Fruit fly (Drosophila melanogaster) whole organism, embryonic: Measurements from ENCODE around the gene CG31104.

Experiments
- Awh ChIP-seq: fragments of 200-800 bp; sonication (Bioruptor generic); IDR thresholded peaks from 2 replicates; pipeline ENCODE4, ENCODE4 v1.3.6; 2022; ENCODE audit warnings: missing biosample characterization, missing genetic modification characterization
- BEAF-32 ChIP-seq: fragments of 200-800 bp; sonication (Bioruptor generic); optimal IDR thresholded peaks from 3 replicates; lab custom pipeline; 2017; ENCODE audit warnings: missing biosample characterization, missing genetic modification characterization, mild to moderate bottlenecking, moderate library complexity, missing genetic modification reagents
- Blimp-1 ChIP-seq: fragments of 200-800 bp; sonication (Bioruptor generic); optimal IDR thresholded peaks from 3 replicates; lab custom pipeline; 2018; ENCODE audit warnings: missing biosample characterization, missing genetic modification characterization, mild to moderate bottlenecking, moderate library complexity, missing genetic modification reagents
- BtbVII ChIP-seq: fragments of 200-800 bp; sonication (Bioruptor generic); optimal IDR thresholded peaks from 3 replicates; lab custom pipeline; 2017; ENCODE audit warnings: missing biosample characterization, mild to moderate bottlenecking, missing genetic modification characterization
- CG10431 ChIP-seq: fragments of 200-800 bp; sonication (Bioruptor generic); optimal IDR thresholded peaks from 3 replicates; lab custom pipeline; 2018; ENCODE audit warnings: missing biosample characterization, mild to moderate bottlenecking, missing genetic modification characterization
- CG10543 ChIP-seq: fragments of 200-800 bp; sonication (Bioruptor generic); optimal IDR thresholded peaks from 3 replicates; lab custom pipeline; 2017; ENCODE audit warnings: missing biosample characterization, mild to moderate bottlenecking, missing genetic modification characterization, moderate library complexity
- CG10565 ChIP-seq: fragments of 200-800 bp; sonication (Bioruptor generic); optimal IDR thresholded peaks from 3 replicates; lab custom pipeline; 2016; ENCODE audit warnings: missing biosample characterization, mild to moderate bottlenecking, missing genetic modification characterization
- CG12744 ChIP-seq: fragments of 200-800 bp; sonication (Bioruptor generic); optimal IDR thresholded peaks from 2 replicates; lab custom pipeline; 2016; ENCODE audit warnings: missing biosample characterization, missing genetic modification characterization
- CG13296 ChIP-seq: fragments of 200-800 bp; sonication (Bioruptor generic); optimal IDR thresholded peaks from 3 replicates; lab custom pipeline; 2018; ENCODE audit warnings: missing biosample characterization, mild to moderate bottlenecking, missing genetic modification characterization
- CG13775 ChIP-seq: fragments of 200-800 bp; sonication (Bioruptor generic); optimal IDR thresholded peaks from 3 replicates; lab custom pipeline; 2017; ENCODE audit warnings: missing biosample characterization, mild to moderate bottlenecking, missing genetic modification characterization
- CG14014 ChIP-seq: fragments of 200-800 bp; sonication (Bioruptor generic); IDR thresholded peaks from 2 replicates; pipeline ENCODE4 v1.3.6; 2022; ENCODE audit warnings: missing biosample characterization, missing genetic modification characterization
- CG14441 ChIP-seq: fragments of 200-800 bp; sonication (Bioruptor generic); IDR thresholded peaks from 2 replicates; pipeline ENCODE4 v1.3.6; 2022; ENCODE audit warnings: missing biosample characterization, missing genetic modification characterization
- CG15269 ChIP-seq: fragments of 200-800 bp; sonication (Bioruptor generic); optimal IDR thresholded peaks from 2 replicates; lab custom pipeline; 2018; ENCODE audit warnings: missing biosample characterization, mild to moderate bottlenecking, missing genetic modification characterization, moderate library complexity
- CG17912 ChIP-seq: fragments of 200-800 bp; sonication (Bioruptor generic); optimal IDR thresholded peaks from 2 replicates; lab custom pipeline; 2018; ENCODE audit warnings: missing biosample characterization, mild to moderate bottlenecking, missing genetic modification characterization
- CG2875 ChIP-seq: fragments of 200-800 bp; sonication (Bioruptor generic); optimal IDR thresholded peaks from 2 replicates; lab custom pipeline; 2017; ENCODE audit warnings: missing biosample characterization, mild to moderate bottlenecking, missing genetic modification characterization, missing genetic modification reagents
- CG4328 ChIP-seq: fragments of 200-800 bp; sonication (Bioruptor generic); optimal IDR thresholded peaks from 3 replicates; lab custom pipeline; 2017; ENCODE audit warnings: missing biosample characterization, missing genetic modification reagents, missing genetic modification characterization
- CG43689 ChIP-seq: fragments of 200-800 bp; sonication (Bioruptor generic); IDR thresholded peaks from 2 replicates; pipeline ENCODE4 v1.3.6; 2022; ENCODE audit warnings: missing biosample characterization, missing genetic modification characterization
- CG4404 ChIP-seq: fragments of 200-800 bp; sonication (Bioruptor generic); IDR thresholded peaks from 2 replicates; pipeline ENCODE4 v1.3.6; 2022; ENCODE audit warnings: missing biosample characterization, missing genetic modification characterization
- CG5953 ChIP-seq: fragments of 200-800 bp; sonication (Bioruptor generic); IDR thresholded peaks from 2 replicates; pipeline ENCODE4 v1.3.6; 2022; ENCODE audit warnings: missing biosample characterization, missing genetic modification characterization
- CG6791 ChIP-seq: fragments of 200-800 bp; sonication (Bioruptor generic); IDR thresholded peaks from 3 replicates; pipeline ENCODE4 v1.3.6; 2022; ENCODE audit warnings: missing biosample characterization, missing genetic modification characterization; ENCODE audit not compliant: partially characterized antibody
- CG7839 ChIP-seq: fragments of 200-800 bp; sonication (Bioruptor generic); optimal IDR thresholded peaks from 3 replicates; lab custom pipeline; 2018; ENCODE audit warnings: missing biosample characterization, mild to moderate bottlenecking, missing genetic modification characterization, moderate library complexity
- CG8359 ChIP-seq: fragments of 200-800 bp; sonication (Bioruptor generic); optimal IDR thresholded peaks from 2 replicates; lab custom pipeline; 2017; ENCODE audit warnings: missing biosample characterization, mild to moderate bottlenecking, missing genetic modification characterization, borderline replicate concordance
- CHES-1-like ChIP-seq: fragments of 200-800 bp; sonication (Bioruptor generic); optimal IDR thresholded peaks from 2 replicates; lab custom pipeline; 2016; ENCODE audit warnings: missing biosample characterization, missing genetic modification characterization
- Ets65A ChIP-seq: fragments of 200-800 bp; sonication (Bioruptor generic); peaks from one replicate; lab custom pipeline; 2016; ENCODE audit warnings: missing biosample characterization, missing genetic modification characterization
- Fer1 ChIP-seq: fragments of 200-800 bp; sonication (Bioruptor generic); optimal IDR thresholded peaks from 2 replicates; lab custom pipeline; 2017; ENCODE audit warnings: missing biosample characterization, mild to moderate bottlenecking, missing genetic modification characterization
- Gsc ChIP-seq: fragments of 200-800 bp; sonication (Bioruptor generic); IDR thresholded peaks from 2 replicates; pipeline ENCODE4 v1.3.6; 2022; ENCODE audit warnings: missing biosample characterization, missing genetic modification characterization
- H15 ChIP-seq: fragments of 200-800 bp; sonication (Bioruptor generic); IDR thresholded peaks from 3 replicates; pipeline ENCODE4 v1.3.6; 2022; ENCODE audit warnings: missing biosample characterization, missing genetic modification characterization
- HLH4C ChIP-seq: fragments of 200-800 bp; sonication (Bioruptor generic); IDR thresholded peaks from 3 replicates; pipeline ENCODE4 v1.3.6; 2022; ENCODE audit warnings: missing biosample characterization, missing genetic modification characterization; ENCODE audit not compliant: partially characterized antibody
- Hr39 ChIP-seq: fragments of >200 bp; optimal IDR thresholded peaks from 2 replicates; lab custom pipeline; 2017
- Kr ChIP-seq: fragments of 200-800 bp; sonication (Bioruptor generic); optimal IDR thresholded peaks from 2 replicates; lab custom pipeline; 2017; ENCODE audit warnings: missing biosample characterization, mild to moderate bottlenecking, missing genetic modification characterization
- Sox100B ChIP-seq: fragments of 200-800 bp; sonication (Bioruptor generic); optimal IDR thresholded peaks from 3 replicates; lab custom pipeline; 2018; ENCODE audit warnings: missing biosample characterization, mild to moderate bottlenecking, missing genetic modification characterization
- aop ChIP-seq: fragments of 200-800 bp; sonication (Bioruptor generic); IDR thresholded peaks from 2 replicates; pipeline ENCODE4 v1.3.6; 2022; ENCODE audit warnings: missing biosample characterization, missing genetic modification characterization
- ash1 ChIP-seq: fragments of 200-800 bp; sonication (Bioruptor generic); optimal IDR thresholded peaks from 2 replicates; lab custom pipeline; 2018; ENCODE audit warnings: missing biosample characterization, mild to moderate bottlenecking, missing genetic modification characterization
- cg ChIP-seq: fragments of 200-800 bp; sonication (Bioruptor generic); optimal IDR thresholded peaks from 3 replicates; lab custom pipeline; 2019; ENCODE audit warnings: missing biosample characterization, mild to moderate bottlenecking, missing genetic modification characterization, moderate library complexity
- ci ChIP-seq: fragments of 200-800 bp; sonication (Bioruptor generic); IDR thresholded peaks from 3 replicates; pipeline ENCODE4 v1.3.6; 2022; ENCODE audit warnings: missing biosample characterization, missing genetic modification characterization
- dan ChIP-seq: fragments of 200-800 bp; sonication (Bioruptor generic); IDR thresholded peaks from 2 replicates; pipeline ENCODE4 v1.3.6; 2022; ENCODE audit warnings: missing biosample characterization, missing genetic modification characterization
- dysf ChIP-seq: fragments of 200-800 bp; sonication (Bioruptor generic); IDR thresholded peaks from 3 replicates; pipeline ENCODE4 v1.3.6; 2022; ENCODE audit warnings: missing biosample characterization, missing genetic modification characterization
- hkb ChIP-seq, 2 experiments: fragments of 200-800 bp in 1 of 2; fragments of >200 bp in 1 of 2; sonication (Bioruptor generic) in 1 of 2; IDR thresholded peaks in 1 of 2; optimal IDR thresholded peaks in 1 of 2; 2 replicates each; pipeline versions ENCODE4 v1.3.6 to Lab custom; 2017 to 2022; ENCODE audit warnings: missing biosample characterization in 1 of 2, missing genetic modification characterization in 1 of 2
- lov ChIP-seq, 2 experiments: fragments of 200-800 bp in 1 of 2; fragments of >200 bp in 1 of 2; sonication (Bioruptor generic) in 1 of 2; IDR thresholded peaks in 1 of 2; optimal IDR thresholded peaks in 1 of 2; 2 replicates in 1 of 2; 3 replicates in 1 of 2; pipeline versions ENCODE4 v1.3.6 to Lab custom; 2017 to 2022; ENCODE audit warnings: missing biosample characterization in 1 of 2, missing genetic modification characterization in 1 of 2
- mam ChIP-seq: fragments of 200-800 bp; sonication (Bioruptor generic); optimal IDR thresholded peaks from 3 replicates; lab custom pipeline; 2016; ENCODE audit warnings: missing biosample characterization, missing genetic modification characterization
- pan ChIP-seq, 4 experiments: fragments of >200 bp in 3 of 4; fragments of 200-800 bp in 1 of 4; sonication (Bioruptor generic) in 1 of 4; optimal IDR thresholded peaks in 3 of 4; IDR thresholded peaks in 1 of 4; 2 replicates each; pipeline versions ENCODE4 v1.3.6 to Lab custom; 2017 to 2022; ENCODE audit warnings: missing biosample characterization in 2 of 4, missing genetic modification characterization in 2 of 4, mixed read lengths in 1 of 4
- pita ChIP-seq: fragments of 200-800 bp; sonication (Bioruptor generic); optimal IDR thresholded peaks from 2 replicates; lab custom pipeline; 2017; ENCODE audit warnings: missing biosample characterization, mild to moderate bottlenecking, missing genetic modification characterization
- psq ChIP-seq: fragments of 200-800 bp; sonication (Bioruptor generic); optimal IDR thresholded peaks from 2 replicates; lab custom pipeline; 2017; ENCODE audit warnings: missing biosample characterization, missing genetic modification characterization
- slp2 ChIP-seq: fragments of 200-800 bp; sonication (Bioruptor generic); optimal IDR thresholded peaks from 2 replicates; lab custom pipeline; 2016; ENCODE audit warnings: missing biosample characterization, missing genetic modification characterization
- sob ChIP-seq: fragments of 200-800 bp; sonication (Bioruptor generic); IDR thresholded peaks from 2 replicates; pipeline ENCODE4 v1.3.6; 2022; ENCODE audit warnings: missing biosample characterization, missing genetic modification characterization
- tgo ChIP-seq: fragments of 200-800 bp; sonication (Bioruptor generic); IDR thresholded peaks from 3 replicates; pipeline ENCODE4 v1.3.6; 2022; ENCODE audit warnings: missing biosample characterization, missing genetic modification characterization
- trem ChIP-seq: fragments of 200-800 bp; optimal IDR thresholded peaks from 3 replicates; lab custom pipeline; 2019; ENCODE audit warnings: missing biosample characterization, mild to moderate bottlenecking, missing genetic modification characterization, moderate library complexity
- usp ChIP-seq: fragments of >200 bp; optimal IDR thresholded peaks from 2 replicates; lab custom pipeline; 2017; ENCODE audit warnings: missing biosample characterization, missing genetic modification characterization
- vnd ChIP-seq: fragments of 200-800 bp; sonication (Bioruptor generic); IDR thresholded peaks from 3 replicates; pipeline ENCODE4 v1.3.6; 2022; ENCODE audit warnings: missing biosample characterization, missing genetic modification characterization; ENCODE audit not compliant: partially characterized antibody
- yki ChIP-seq: fragments of >200 bp; optimal IDR thresholded peaks from 3 replicates; lab custom pipeline; 2018

CG31104 gene

DNA sequence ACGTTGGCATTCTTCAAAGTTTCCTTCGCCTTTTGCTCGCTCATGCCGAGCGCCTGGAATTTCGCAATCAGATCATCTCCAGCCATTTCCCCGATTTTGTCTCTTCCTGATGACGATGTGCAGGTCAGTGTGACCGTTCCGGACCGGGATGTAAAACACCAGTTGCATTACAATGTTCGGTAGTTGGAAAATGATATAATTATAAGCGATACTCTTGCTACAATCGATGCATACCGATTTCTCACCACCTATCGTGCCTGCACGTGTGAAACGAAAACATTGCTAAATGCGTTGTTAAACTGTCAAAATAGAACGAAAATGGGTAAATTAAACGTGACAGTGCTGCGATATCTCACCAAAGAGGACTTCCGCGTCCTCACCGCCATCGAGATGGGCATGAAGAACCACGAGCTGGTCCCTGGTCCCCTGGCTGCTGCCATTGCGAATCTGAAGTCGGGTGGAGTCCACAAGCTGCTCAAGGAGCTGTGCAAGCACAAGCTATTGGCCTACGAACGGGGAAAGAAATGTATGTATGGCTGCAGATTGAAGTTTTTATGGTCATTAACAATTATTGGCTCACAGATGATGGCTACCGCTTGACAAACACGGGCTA, 19.6 kb upstream of the CG31104 start, which contains the start of the genes GlnRS and RIOK2 (continued):
- TF ChIP-seq CG10431 (no peak), lov (optimal IDR thresholded peaks at IDR 0.05; lab: Kevin White, UChicago) (no peak), lov (GFP tag; IDR thresholded peaks at IDR 0.05; lab: Robert Waterston, UW) (no peak), usp (GFP tag; lab: Kevin White, UChicago) (no peak), Ets65A (GFP tag; lab: Kevin White, UChicago) (no peak), aop (no peak), Awh (GFP tag; lab: Robert Waterston, UW) (no peak), CG13296 (no peak), CG12744 (GFP tag; lab: Kevin White, UChicago) (no peak), Blimp-1 (GFP tag; lab: Kevin White, UChicago) (no peak), yki (lab: Kevin White, UChicago) (no peak), Kr (GFP tag; lab: Kevin White, UChicago) (no peak), CG10543 (no peak), CG4328 (GFP tag; lab: Kevin White, UChicago) (no peak), sob (GFP tag; lab: Robert Waterston, UW) (0 out of 2 replicates have a peak, but pooled peaks have one; percentile 49), trem (peak; percentile 81), CHES-1-like (GFP tag; lab: Kevin White, UChicago) (peak; percentile 64), Hr39 (lab: Kevin White, UChicago) (no peak), Gsc (GFP tag; lab: Robert Waterston, UW) (no peak), HLH4C (GFP tag; lab: Robert Waterston, UW) (peak; percentile 92), BtbVII (GFP tag; lab: Kevin White, UChicago) (no peak), hkb (optimal IDR thresholded peaks at IDR 0.05; lab: Kevin White, UChicago) (no peak), hkb (GFP tag; IDR thresholded peaks at IDR 0.05; lab: Robert Waterston, UW) (no peak), Fer1 (GFP tag; lab: Kevin White, UChicago) (no peak), CG4404 (no peak), CG13775 (GFP tag; lab: Kevin White, UChicago) (no peak), dysf (no peak), CG15269 (tag; lab: Kevin White, UChicago) (no peak), CG8359 (GFP tag; lab: Kevin White, UChicago) (no peak), Sox100B (no peak), cg (no peak), ci (GFP tag; lab: Robert Waterston, UW) (no peak; the same call in 2 of the 3 replicates), CG14014 (GFP tag; lab: Robert Waterston, UW) (no peak), CG7839 (tag; lab: Kevin White, UChicago) (no peak), slp2 (GFP tag; lab: Kevin White, UChicago) (no peak), vnd (GFP tag; lab: Robert Waterston, UW) (peak; percentile 92), H15 (GFP tag; lab: Robert Waterston, UW) (no peak), CG43689 (no peak), CG2875 (GFP tag; lab: Kevin White, UChicago) (no peak), mam (GFP tag; lab: Kevin White, UChicago) (no peak), CG17912 (GFP tag; lab: Kevin White, UChicago) (peak; percentile 54), psq (GFP tag; lab: Kevin White, UChicago) (no peak), CG6791 (GFP tag; lab: Robert Waterston, UW) (peak; percentile 97), ash1 (no peak), CG5953 (GFP tag; lab: Robert Waterston, UW) (no peak), pita (GFP tag; lab: Kevin White, UChicago) (no peak), BEAF-32 (GFP tag; lab: Kevin White, UChicago) (peak; percentile 97), CG14441 (GFP tag; lab: Robert Waterston, UW) (no peak), tgo (GFP tag; lab: Robert Waterston, UW) (no peak), pan (optimal IDR thresholded peaks at IDR 0.05; lab: Kevin White, UChicago) (no peak), pan (GFP tag; optimal IDR thresholded peaks at IDR 0.05 in 1 of 2, IDR thresholded peaks at IDR 0.05 in 1 of 2) (no peak), CG10565 (no peak), dan (GFP tag; lab: Robert Waterston, UW) (no peak)
